Worm (Caenorhabditis elegans) whole organism, early embryonic: ENCODE data around the gene Y50D7A.1.
A peak's percentile ranks its signal among the peaks of the same experiment; 100 is the strongest.

ENCODE experiments used
- B0310.2 ChIP-seq: sonication (generic microtip); optimal IDR thresholded peaks from 2 replicates; lab custom pipeline; 2016; ENCODE audit warnings: mild to moderate bottlenecking, missing genetic modification characterization, missing compliant biosample characterization
- F13C5.2 ChIP-seq: sonication (generic microtip); optimal IDR thresholded peaks from 2 replicates; lab custom pipeline; 2017; ENCODE audit warnings: mild to moderate bottlenecking, missing genetic modification characterization, inconsistent platforms, missing compliant biosample characterization
- aly-1 ChIP-seq: sonication (generic microtip); optimal IDR thresholded peaks from 2 replicates; lab custom pipeline; 2016; ENCODE audit warnings: missing genetic modification characterization, missing compliant biosample characterization
- ama-1 ChIP-seq: fragments of 150-350 bp; optimal IDR thresholded peaks from 2 replicates; lab custom pipeline; 2014
- ceh-13 ChIP-seq: fragments of 200-800 bp; sonication (Bioruptor generic); optimal IDR thresholded peaks from 2 replicates; lab custom pipeline; 2018; ENCODE audit warnings: mild to moderate bottlenecking, missing genetic modification characterization, missing compliant biosample characterization
- ceh-36 ChIP-seq: sonication (generic microtip); optimal IDR thresholded peaks from 2 replicates; lab custom pipeline; 2016; ENCODE audit warnings: missing genetic modification characterization, inconsistent platforms, missing compliant biosample characterization
- ets-7 ChIP-seq: sonication (generic microtip); optimal IDR thresholded peaks from 2 replicates; lab custom pipeline; 2016; ENCODE audit warnings: missing genotype, missing genetic modification characterization, missing compliant biosample characterization
- flt-1 ChIP-seq: fragments of 200-800 bp; sonication (Bioruptor generic); IDR thresholded peaks from 2 replicates; pipeline ENCODE4 v1.3.6; 2022; ENCODE audit warnings: missing genetic modification characterization, missing compliant biosample characterization
- hmbx-1 ChIP-seq: sonication (generic microtip); optimal IDR thresholded peaks from 2 replicates; lab custom pipeline; 2016; ENCODE audit warnings: mild to moderate bottlenecking, missing genetic modification characterization, missing compliant biosample characterization
- hmg-4 ChIP-seq: fragments of 200-800 bp; sonication (Bioruptor generic); optimal IDR thresholded peaks from 2 replicates; lab custom pipeline; 2018; ENCODE audit warnings: mild to moderate bottlenecking, missing genetic modification characterization, missing compliant biosample characterization
- hnd-1 ChIP-seq: sonication (generic microtip); optimal IDR thresholded peaks from 2 replicates; lab custom pipeline; 2016; ENCODE audit warnings: missing genetic modification characterization, missing compliant biosample characterization
- pes-1 ChIP-seq: fragments of 200-800 bp; sonication (Bioruptor generic); IDR thresholded peaks from 2 replicates; pipeline ENCODE4 v1.3.6; 2022; ENCODE audit warnings: missing genetic modification reagents, missing genetic modification characterization, missing compliant biosample characterization
- scrt-1 ChIP-seq: fragments of 200-800 bp; sonication (Bioruptor generic); IDR thresholded peaks from 2 replicates; pipeline ENCODE4 v1.3.6; 2022; ENCODE audit warnings: missing genetic modification characterization, missing compliant biosample characterization
- sea-1 ChIP-seq: fragments of 200-800 bp; sonication (Bioruptor generic); conservative IDR thresholded peaks from 2 replicates; pipeline ENCODE4 v1.3.6; 2022; ENCODE audit warnings: missing genetic modification characterization, missing compliant biosample characterization
- tbx-11 ChIP-seq: fragments of 200-800 bp; sonication (Bioruptor generic); IDR thresholded peaks from 2 replicates; pipeline ENCODE4 v1.3.6; 2022; ENCODE audit warnings: missing genetic modification characterization, missing compliant biosample characterization
- tbx-37 ChIP-seq: fragments of 200-800 bp; sonication (Bioruptor generic); conservative IDR thresholded peaks from 2 replicates; pipeline ENCODE4 v1.3.6; 2022; ENCODE audit warnings: missing genetic modification reagents, missing genetic modification characterization, missing compliant biosample characterization
- tra-4 ChIP-seq: sonication (generic microtip); optimal IDR thresholded peaks from 2 replicates; lab custom pipeline; 2017; ENCODE audit warnings: missing genetic modification characterization, missing compliant biosample characterization

Y50D7A.1 gene

ce11 chrIII:298456-298855 is 6.0 kb downstream of the Y50D7A.1 start, which contains the start of gene ads-1:
ads-1 (minus strand) TSS chrIII:298556.
- no peak for TF ChIP-seq ceh-13 (GFP tag; lab: Kevin White, UChicago)
- no peak for TF ChIP-seq pes-1 (GFP tag; lab: Robert Waterston, UW)
- TF ChIP-seq hmbx-1 = no peak
- no peak for TF ChIP-seq aly-1
- TF ChIP-seq ceh-36 (tag; lab: Kevin White, UChicago) = no peak
- TF ChIP-seq scrt-1 = no peak
- TF ChIP-seq sea-1 (GFP tag; lab: Robert Waterston, UW) = no peak
- no peak for TF ChIP-seq ama-1
- TF ChIP-seq tra-4 (tag; lab: Kevin White, UChicago) = no peak
- no peak for TF ChIP-seq tbx-37 (GFP tag; lab: Robert Waterston, UW)
- TF ChIP-seq ets-7 (tag; lab: Kevin White, UChicago) = no peak
- no peak for TF ChIP-seq hnd-1
- TF ChIP-seq F13C5.2 (tag; lab: Kevin White, UChicago) = no peak
- no peak for TF ChIP-seq flt-1

ce11 chrIII:299220-299619 is 6.8 kb downstream of the Y50D7A.1 start:
- TF ChIP-seq ceh-13 (GFP tag; lab: Kevin White, UChicago) (no peak), hnd-1 (no peak), tra-4 (tag; lab: Kevin White, UChicago) (no peak), ceh-36 (tag; lab: Kevin White, UChicago) (no peak), hmg-4 (GFP tag; lab: Kevin White, UChicago) (no peak), ama-1 (no peak), tbx-37 (GFP tag; lab: Robert Waterston, UW) (no peak), pes-1 (GFP tag; lab: Robert Waterston, UW) (no peak), flt-1 (no peak), F13C5.2 (tag; lab: Kevin White, UChicago) (no peak), aly-1 (no peak), scrt-1 (no peak)

ce11 chrIII:304564-304963 is 12.1 kb downstream of the Y50D7A.1 start:
- TF ChIP-seq tbx-37 (GFP tag; lab: Robert Waterston, UW) (no peak), F13C5.2 (tag; lab: Kevin White, UChicago) (no peak), hnd-1 (no peak), pes-1 (GFP tag; lab: Robert Waterston, UW) (no peak), hmg-4 (GFP tag; lab: Kevin White, UChicago) (no peak), ets-7 (tag; lab: Kevin White, UChicago) (no peak), sea-1 (GFP tag; lab: Robert Waterston, UW) (no peak)

ce11 chrIII:311174-311573 is 18.7 kb downstream of the Y50D7A.1 start:
- 0 out of 2 replicates have a peak, but pooled peaks have one; percentile 53 for TF ChIP-seq sea-1 (GFP tag; lab: Robert Waterston, UW)
- no peak for TF ChIP-seq ama-1
- TF ChIP-seq hmg-4 (GFP tag; lab: Kevin White, UChicago) = no peak
- no peak for TF ChIP-seq hmbx-1
- TF ChIP-seq hnd-1 = no peak

ce11 chrIII:312873-313272 is 20.4 kb downstream of the Y50D7A.1 start:
- TF ChIP-seq hmg-4 (GFP tag; lab: Kevin White, UChicago) (no peak), flt-1 (no peak), B0310.2 (tag; lab: Kevin White, UChicago) (no peak), tbx-37 (GFP tag; lab: Robert Waterston, UW) (no peak), ceh-36 (tag; lab: Kevin White, UChicago) (no peak), aly-1 (no peak), hmbx-1 (no peak)

ce11 chrIII:315160-315559 is 22.7 kb downstream of the Y50D7A.1 start, which contains the start of gene Y50D7A.10:
Y50D7A.10 (plus strand) TSS chrIII:315460.
- TF ChIP-seq tra-4 (tag; lab: Kevin White, UChicago) = no peak
- TF ChIP-seq B0310.2 (tag; lab: Kevin White, UChicago) = no peak
- no peak for TF ChIP-seq ets-7 (tag; lab: Kevin White, UChicago)
- no peak for TF ChIP-seq ama-1

ce11 chrIII:343141-343345 is 50.6 kb downstream of the Y50D7A.1 start, which contains the start of gene Y50D7A.8:
Y50D7A.8 (minus strand) TSS chrIII:343241.
- TF ChIP-seq scrt-1 = no peak
- no peak for TF ChIP-seq aly-1
- TF ChIP-seq F13C5.2 (tag; lab: Kevin White, UChicago) = no peak
- TF ChIP-seq hmbx-1 = no peak
- TF ChIP-seq ama-1 = no peak
- TF ChIP-seq sea-1 (GFP tag; lab: Robert Waterston, UW) = no peak
- no peak for TF ChIP-seq tbx-37 (GFP tag; lab: Robert Waterston, UW)
- TF ChIP-seq pes-1 (GFP tag; lab: Robert Waterston, UW) = no peak
- TF ChIP-seq tra-4 (tag; lab: Kevin White, UChicago) = no peak
- no peak for TF ChIP-seq tbx-11 (GFP tag; lab: Robert Waterston, UW)
- no peak for TF ChIP-seq flt-1
- no peak for TF ChIP-seq hmg-4 (GFP tag; lab: Kevin White, UChicago)
- no peak for TF ChIP-seq hnd-1

- TF ChIP-seq ceh-13 (GFP tag; lab: Kevin White, UChicago) = no peak
- peak; percentile 19 for TF ChIP-seq F13C5.2 (tag; lab: Kevin White, UChicago)
- TF ChIP-seq aly-1 = no peak
- no peak for TF ChIP-seq scrt-1
- peak; percentile 2 for TF ChIP-seq hnd-1
- no peak for TF ChIP-seq tbx-11 (GFP tag; lab: Robert Waterston, UW)
- TF ChIP-seq flt-1 = no peak
- peak; percentile 54 for TF ChIP-seq ama-1
- TF ChIP-seq ets-7 (tag; lab: Kevin White, UChicago) = no peak
- peak; percentile 27 for TF ChIP-seq B0310.2 (tag; lab: Kevin White, UChicago)
- no peak for TF ChIP-seq ceh-36 (tag; lab: Kevin White, UChicago)
- no peak for TF ChIP-seq pes-1 (GFP tag; lab: Robert Waterston, UW)
- TF ChIP-seq tra-4 (tag; lab: Kevin White, UChicago) = no peak
- TF ChIP-seq sea-1 (GFP tag; lab: Robert Waterston, UW) = no peak
- no peak for TF ChIP-seq hmg-4 (GFP tag; lab: Kevin White, UChicago)
- TF ChIP-seq tbx-37 (GFP tag; lab: Robert Waterston, UW) = no peak
- TF ChIP-seq hmbx-1 = no peak
Observed at ce11 chrIII:343346-344220, 51.1 kb downstream of the Y50D7A.1 start.
